Fruit fly (Drosophila melanogaster) whole organism, embryonic: ENCODE results near the gene Pvr.

ENCODE experiments used
- B-H2 ChIP-seq: fragments of 200-800 bp; sonication (Bioruptor generic); optimal IDR thresholded peaks from 2 replicates; lab custom pipeline; 2018; ENCODE audit warnings: missing biosample characterization, mild to moderate bottlenecking, missing genetic modification characterization
- BEAF-32 ChIP-seq: fragments of 200-800 bp; sonication (Bioruptor generic); optimal IDR thresholded peaks from 3 replicates; lab custom pipeline; 2017; ENCODE audit warnings: missing biosample characterization, missing genetic modification characterization, mild to moderate bottlenecking, moderate library complexity, missing genetic modification reagents
- Bdp1 ChIP-seq: fragments of 200-800 bp; sonication (Bioruptor generic); optimal IDR thresholded peaks from 3 replicates; lab custom pipeline; 2016; ENCODE audit warnings: missing biosample characterization, missing genetic modification characterization
- CG10147 ChIP-seq: fragments of 200-800 bp; sonication (Bioruptor generic); optimal IDR thresholded peaks from 2 replicates; lab custom pipeline; 2019; ENCODE audit warnings: missing biosample characterization, mild to moderate bottlenecking, missing genetic modification characterization, moderate library complexity
- CG11093 ChIP-seq: fragments of 200-800 bp; sonication (Bioruptor generic); IDR thresholded peaks from 3 replicates; pipeline ENCODE4 v1.3.6; 2022; ENCODE audit warnings: missing biosample characterization, missing genetic modification characterization
- CG12299 ChIP-seq: fragments of 200-800 bp; sonication (Bioruptor generic); optimal IDR thresholded peaks from 2 replicates; lab custom pipeline; 2018; ENCODE audit warnings: missing biosample characterization, mild to moderate bottlenecking, missing genetic modification characterization
- CG13287 ChIP-seq: fragments of 200-800 bp; sonication (Bioruptor generic); IDR thresholded peaks from 2 replicates; pipeline ENCODE4 v1.3.6; 2022; ENCODE audit warnings: missing biosample characterization, missing genetic modification characterization; ENCODE audit not compliant: partially characterized antibody
- CG14441 ChIP-seq: fragments of 200-800 bp; sonication (Bioruptor generic); IDR thresholded peaks from 2 replicates; pipeline ENCODE4 v1.3.6; 2022; ENCODE audit warnings: missing biosample characterization, missing genetic modification characterization
- CG15696 ChIP-seq: fragments of 200-800 bp; sonication (Bioruptor generic); optimal IDR thresholded peaks from 2 replicates; lab custom pipeline; 2019; ENCODE audit warnings: missing biosample characterization, mild to moderate bottlenecking, missing genetic modification characterization, moderate library complexity
- CG17328 ChIP-seq: fragments of 200-800 bp; sonication (Bioruptor generic); IDR thresholded peaks from 2 replicates; pipeline ENCODE4 v1.3.6; 2022; ENCODE audit warnings: missing biosample characterization, missing genetic modification characterization
- CG17612 ChIP-seq: fragments of 200-800 bp; sonication (Bioruptor generic); IDR thresholded peaks from 2 replicates; pipeline ENCODE4 v1.3.6; 2022; ENCODE audit warnings: missing biosample characterization, missing genetic modification characterization
- CG17912 ChIP-seq: fragments of 200-800 bp; sonication (Bioruptor generic); optimal IDR thresholded peaks from 2 replicates; lab custom pipeline; 2018; ENCODE audit warnings: missing biosample characterization, mild to moderate bottlenecking, missing genetic modification characterization
- CG18476 ChIP-seq: fragments of 200-800 bp; sonication (Bioruptor generic); optimal IDR thresholded peaks from 2 replicates; lab custom pipeline; 2016; ENCODE audit warnings: missing biosample characterization, mild to moderate bottlenecking, missing genetic modification characterization
- CG3065 ChIP-seq: fragments of 200-800 bp; sonication (Bioruptor generic); optimal IDR thresholded peaks from 2 replicates; lab custom pipeline; 2016; ENCODE audit warnings: missing biosample characterization, missing genetic modification characterization
- CG33557 ChIP-seq: fragments of 200-800 bp; sonication (Bioruptor generic); optimal IDR thresholded peaks from 2 replicates; lab custom pipeline; 2019; ENCODE audit warnings: missing biosample characterization, mild to moderate bottlenecking, missing genetic modification characterization, moderate library complexity
- CG3726 ChIP-seq: fragments of 200-800 bp; sonication (Bioruptor generic); IDR thresholded peaks from 3 replicates; pipeline ENCODE4, ENCODE4 v1.3.6; 2022; ENCODE audit warnings: missing biosample characterization, missing genetic modification characterization
- CG42726 ChIP-seq: fragments of 200-800 bp; sonication (Bioruptor generic); IDR thresholded peaks from 2 replicates; pipeline ENCODE4 v1.3.6; 2022; ENCODE audit warnings: missing biosample characterization, missing genetic modification characterization; ENCODE audit not compliant: partially characterized antibody
- CG4282 ChIP-seq: fragments of 200-800 bp; sonication (Bioruptor generic); optimal IDR thresholded peaks from 2 replicates; lab custom pipeline; 2016; ENCODE audit warnings: missing biosample characterization, missing genetic modification characterization
- CG4360 ChIP-seq: fragments of 200-800 bp; sonication (Bioruptor generic); IDR thresholded peaks from 2 replicates; pipeline ENCODE4 v1.3.6; 2022; ENCODE audit warnings: missing biosample characterization, missing genetic modification characterization
- CG4424 ChIP-seq: fragments of 200-800 bp; sonication (Bioruptor generic); optimal IDR thresholded peaks from 3 replicates; lab custom pipeline; 2016; ENCODE audit warnings: missing biosample characterization, missing genetic modification characterization
- CG6813 ChIP-seq: fragments of 200-800 bp; sonication (Bioruptor generic); optimal IDR thresholded peaks from 2 replicates; lab custom pipeline; 2017; ENCODE audit warnings: missing biosample characterization, missing genetic modification characterization, mild to moderate bottlenecking, moderate library complexity, missing genetic modification reagents
- CG7372 ChIP-seq: fragments of 200-800 bp; sonication (Bioruptor generic); IDR thresholded peaks from 2 replicates; pipeline ENCODE4 v1.3.6; 2022; ENCODE audit warnings: missing biosample characterization, missing genetic modification characterization
- CG7987 ChIP-seq: fragments of 200-800 bp; sonication (Bioruptor generic); optimal IDR thresholded peaks from 2 replicates; lab custom pipeline; 2018; ENCODE audit warnings: missing biosample characterization, mild to moderate bottlenecking, missing genetic modification characterization, moderate library complexity
- CG8359 ChIP-seq: fragments of 200-800 bp; sonication (Bioruptor generic); optimal IDR thresholded peaks from 2 replicates; lab custom pipeline; 2017; ENCODE audit warnings: missing biosample characterization, mild to moderate bottlenecking, missing genetic modification characterization, borderline replicate concordance
- E2f1 ChIP-seq: fragments of 200-800 bp; sonication (Bioruptor generic); IDR thresholded peaks from 2 replicates; pipeline ENCODE4 v1.3.6; 2022; ENCODE audit warnings: missing biosample characterization, missing genetic modification characterization
- Fer2 ChIP-seq: fragments of 200-800 bp; sonication (Bioruptor generic); optimal IDR thresholded peaks from 2 replicates; lab custom pipeline; 2018; ENCODE audit warnings: missing biosample characterization, mild to moderate bottlenecking, missing genetic modification characterization, moderate library complexity
- Gug ChIP-seq: fragments of 200-800 bp; sonication (Bioruptor generic); IDR thresholded peaks from 4 replicates; pipeline ENCODE4 v1.3.6; 2022; ENCODE audit warnings: missing biosample characterization, missing genetic modification characterization
- HLH3B ChIP-seq: fragments of 200-800 bp; sonication (Bioruptor generic); IDR thresholded peaks from 2 replicates; pipeline ENCODE4 v1.3.6; 2022; ENCODE audit warnings: missing biosample characterization, missing genetic modification characterization
- NFAT ChIP-seq: fragments of 200-800 bp; sonication (Bioruptor generic); IDR thresholded peaks from 2 replicates; pipeline ENCODE4 v1.3.6; 2022; ENCODE audit warnings: missing biosample characterization, missing genetic modification characterization
- Nf-YA ChIP-seq: fragments of 200-800 bp; sonication (Bioruptor generic); IDR thresholded peaks from 2 replicates; pipeline ENCODE4 v1.3.6; 2022; ENCODE audit warnings: missing biosample characterization, missing genetic modification characterization
- Scr ChIP-seq: fragments of 200-800 bp; sonication (Bioruptor generic); IDR thresholded peaks from 2 replicates; pipeline ENCODE4 v1.3.6; 2022; ENCODE audit warnings: missing biosample characterization, missing genetic modification characterization; ENCODE audit not compliant: partially characterized antibody
- Sry-δ ChIP-seq: fragments of 200-800 bp; sonication (Bioruptor generic); optimal IDR thresholded peaks from 2 replicates; lab custom pipeline; 2016; ENCODE audit warnings: missing biosample characterization, missing genetic modification characterization
- YL-1 ChIP-seq: fragments of 200-800 bp; sonication (Bioruptor generic); optimal IDR thresholded peaks from 3 replicates; lab custom pipeline; 2017; ENCODE audit warnings: missing biosample characterization, mild to moderate bottlenecking, missing genetic modification characterization
- al ChIP-seq: fragments of 200-800 bp; sonication (Bioruptor generic); IDR thresholded peaks from 2 replicates; pipeline ENCODE4 v1.3.6; 2022; ENCODE audit warnings: missing biosample characterization, missing genetic modification characterization
- ara ChIP-seq: fragments of 200-800 bp; sonication (Bioruptor generic); IDR thresholded peaks from 2 replicates; pipeline ENCODE4 v1.3.6; 2022; ENCODE audit warnings: missing biosample characterization, missing genetic modification characterization
- ash1 ChIP-seq: fragments of 200-800 bp; sonication (Bioruptor generic); optimal IDR thresholded peaks from 2 replicates; lab custom pipeline; 2018; ENCODE audit warnings: missing biosample characterization, mild to moderate bottlenecking, missing genetic modification characterization
- az2 ChIP-seq: fragments of 200-800 bp; sonication (Bioruptor generic); optimal IDR thresholded peaks from 3 replicates; lab custom pipeline; 2016; ENCODE audit warnings: missing biosample characterization, missing genetic modification characterization
- bab2 ChIP-seq: fragments of 200-800 bp; sonication (Bioruptor generic); optimal IDR thresholded peaks from 2 replicates; lab custom pipeline; 2016; ENCODE audit warnings: missing biosample characterization, missing genetic modification characterization
- crc ChIP-seq: fragments of 200-800 bp; sonication (Bioruptor generic); optimal IDR thresholded peaks from 2 replicates; lab custom pipeline; 2016; ENCODE audit warnings: missing biosample characterization, missing genetic modification characterization
- dpn ChIP-seq, 2 experiments: fragments of 200-800 bp; sonication (Bioruptor generic); optimal IDR thresholded peaks; 3 replicates each; lab custom pipeline; 2016; ENCODE audit warnings: missing biosample characterization in 2 of 2, missing genetic modification characterization in 2 of 2
- fu2 ChIP-seq: fragments of 200-800 bp; sonication (Bioruptor generic); optimal IDR thresholded peaks from 2 replicates; lab custom pipeline; 2016; ENCODE audit warnings: missing biosample characterization, missing genetic modification characterization
- grau ChIP-seq: fragments of 200-800 bp; optimal IDR thresholded peaks from 3 replicates; lab custom pipeline; 2019; ENCODE audit warnings: missing biosample characterization, mild to moderate bottlenecking, missing genetic modification characterization, moderate library complexity
- ind ChIP-seq: fragments of 200-800 bp; sonication (Bioruptor generic); optimal IDR thresholded peaks from 3 replicates; lab custom pipeline; 2016; ENCODE audit warnings: missing biosample characterization, missing genetic modification characterization
- jumu ChIP-seq: fragments of 200-800 bp; sonication (Bioruptor generic); optimal IDR thresholded peaks from 3 replicates; lab custom pipeline; 2016; ENCODE audit warnings: missing biosample characterization, missing genetic modification characterization
- lmd ChIP-seq: fragments of 200-800 bp; sonication (Bioruptor generic); IDR thresholded peaks from 2 replicates; pipeline ENCODE4 v1.3.6; 2022; ENCODE audit warnings: missing biosample characterization, missing genetic modification characterization
- odd ChIP-seq: fragments of 200-800 bp; sonication (Bioruptor generic); optimal IDR thresholded peaks from 2 replicates; lab custom pipeline; 2017; ENCODE audit warnings: missing biosample characterization, mild to moderate bottlenecking, missing genetic modification characterization
- run ChIP-seq: fragments of 200-800 bp; sonication (Bioruptor generic); optimal IDR thresholded peaks from 3 replicates; lab custom pipeline; 2018; ENCODE audit warnings: missing biosample characterization, mild to moderate bottlenecking, missing genetic modification characterization
- sima ChIP-seq: fragments of 200-800 bp; sonication (Bioruptor generic); optimal IDR thresholded peaks from 2 replicates; lab custom pipeline; 2016; ENCODE audit warnings: missing biosample characterization, missing genetic modification characterization
- sob ChIP-seq: fragments of 200-800 bp; sonication (Bioruptor generic); IDR thresholded peaks from 2 replicates; pipeline ENCODE4 v1.3.6; 2022; ENCODE audit warnings: missing biosample characterization, missing genetic modification characterization
- sr ChIP-seq: fragments of 200-800 bp; sonication (Bioruptor generic); IDR thresholded peaks from 3 replicates; pipeline ENCODE4 v1.3.6; 2022; ENCODE audit warnings: missing biosample characterization, missing genetic modification characterization
- tna ChIP-seq: fragments of 200-800 bp; sonication (Bioruptor generic); IDR thresholded peaks from 2 replicates; pipeline ENCODE4 v1.3.6; 2022; ENCODE audit warnings: missing biosample characterization, missing genetic modification characterization; ENCODE audit not compliant: partially characterized antibody
- ttk ChIP-seq: fragments of 200-800 bp; sonication (Bioruptor generic); IDR thresholded peaks from 2 replicates; pipeline ENCODE4 v2.1.2; 2022; ENCODE audit warnings: missing biosample characterization, missing genetic modification characterization

Gene Pvr

DNA sequence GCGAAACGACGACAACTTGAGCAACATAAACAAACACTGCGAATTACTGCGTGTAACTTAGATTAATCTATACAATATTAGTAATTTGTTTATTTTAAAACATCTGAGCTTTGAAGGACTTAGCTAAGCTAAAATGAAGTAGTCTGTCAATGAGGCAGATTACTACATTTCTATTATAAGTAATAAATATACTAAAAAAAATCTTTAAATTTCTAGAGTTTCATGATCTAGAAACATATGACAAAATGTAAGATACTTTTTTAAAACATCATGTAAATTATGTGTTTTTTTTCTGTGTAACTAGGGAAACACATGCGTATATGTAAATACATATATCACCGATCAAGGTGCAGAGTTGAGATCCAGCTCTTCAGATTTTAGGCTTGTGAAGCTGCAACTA is 26.5 kb upstream of the Pvr start (continued):
- TF ChIP-seq ttk (GFP tag; lab: Robert Waterston, UW), result peak; percentile 25; the same call in 1 of the 2 replicates
- peak; percentile 58 for TF ChIP-seq CG10147 (GFP tag; lab: Kevin White, UChicago)
- no peak for TF ChIP-seq Nf-YA (GFP tag; lab: Robert Waterston, UW)
- TF ChIP-seq CG33557 (GFP tag; lab: Kevin White, UChicago), result no peak
- TF ChIP-seq CG42726 (GFP tag; lab: Robert Waterston, UW), result no peak
- peak; percentile 72 for TF ChIP-seq CG14441 (GFP tag; lab: Robert Waterston, UW)
- peak; percentile 60 for TF ChIP-seq odd (GFP tag; lab: Kevin White, UChicago)
- TF ChIP-seq E2f1 (GFP tag; lab: Robert Waterston, UW), result peak; percentile 58; the same call in 1 of the 2 replicates
- TF ChIP-seq ash1 (GFP tag; lab: Kevin White, UChicago), result no peak
- TF ChIP-seq Scr (GFP tag; lab: Robert Waterston, UW), result no peak
- no peak for TF ChIP-seq crc (GFP tag; lab: Kevin White, UChicago)
- TF ChIP-seq fu2 (GFP tag; lab: Kevin White, UChicago), result no peak
- TF ChIP-seq NFAT (GFP tag; lab: Robert Waterston, UW), result no peak
- peak; percentile 54 for TF ChIP-seq HLH3B (GFP tag; lab: Robert Waterston, UW)
- peak; percentile 53 for TF ChIP-seq grau
- peak; percentile 35 for TF ChIP-seq YL-1 (GFP tag; lab: Kevin White, UChicago)
- TF ChIP-seq al (GFP tag; lab: Robert Waterston, UW), result no peak
- no peak for TF ChIP-seq sima (GFP tag; lab: Kevin White, UChicago)
- no peak for TF ChIP-seq CG3726 (GFP tag; lab: Robert Waterston, UW)
- no peak for TF ChIP-seq CG7987 (GFP tag; lab: Kevin White, UChicago)
- TF ChIP-seq CG12299, result no peak
- TF ChIP-seq Sry-δ, result no peak
- no peak for TF ChIP-seq B-H2 (GFP tag; lab: Kevin White, UChicago)
- 0 out of 2 replicates have a peak, but pooled peaks have one; percentile 26 for TF ChIP-seq sob (GFP tag; lab: Robert Waterston, UW)
- peak; percentile 9 for TF ChIP-seq CG8359
- TF ChIP-seq CG17612 (GFP tag; lab: Robert Waterston, UW), result no peak
- no peak for TF ChIP-seq CG18476
- TF ChIP-seq dpn (GFP tag; optimal IDR thresholded peaks at IDR 0.05; lab: Kevin White, UChicago), result peak in 1 of 2 experiments; percentile 56
- TF ChIP-seq Bdp1, result no peak
- TF ChIP-seq lmd (GFP tag; lab: Robert Waterston, UW), result peak; percentile 66
- TF ChIP-seq BEAF-32 (GFP tag; lab: Kevin White, UChicago), result no peak
- no peak for TF ChIP-seq CG11093 (GFP tag; lab: Robert Waterston, UW)
- no peak for TF ChIP-seq CG3065 (GFP tag; lab: Kevin White, UChicago)
- no peak for TF ChIP-seq sr
- TF ChIP-seq CG17912 (GFP tag; lab: Kevin White, UChicago), result no peak
- TF ChIP-seq CG4282, result no peak
- TF ChIP-seq CG13287, result no peak
- no peak for TF ChIP-seq Gug (GFP tag; lab: Robert Waterston, UW)
- TF ChIP-seq ara, result no peak
- TF ChIP-seq jumu (GFP tag; lab: Kevin White, UChicago), result no peak
- TF ChIP-seq CG7372 (GFP tag; lab: Robert Waterston, UW), result peak; percentile 32; the same call in 1 of the 2 replicates
- TF ChIP-seq CG15696 (tag; lab: Kevin White, UChicago), result no peak
- TF ChIP-seq CG17328 (GFP tag; lab: Robert Waterston, UW), result 0 out of 2 replicates have a peak, but pooled peaks have one; percentile 23
- TF ChIP-seq CG4424 (GFP tag; lab: Kevin White, UChicago), result peak; percentile 43
- peak; percentile 76 for TF ChIP-seq run (tag; lab: Kevin White, UChicago)
- no peak for TF ChIP-seq bab2 (GFP tag; lab: Kevin White, UChicago)
- peak; percentile 1 for TF ChIP-seq ind (GFP tag; lab: Kevin White, UChicago)
- TF ChIP-seq CG4360 (GFP tag; lab: Robert Waterston, UW), result no peak
- TF ChIP-seq tna (GFP tag; lab: Robert Waterston, UW), result no peak
- peak; percentile 36 for TF ChIP-seq CG6813 (GFP tag; lab: Kevin White, UChicago)
- peak; percentile 20 for TF ChIP-seq Fer2 (tag; lab: Kevin White, UChicago)
- peak; percentile 11 for TF ChIP-seq az2 (GFP tag; lab: Kevin White, UChicago)
